Worm (Caenorhabditis elegans): ENCODE results near the gene K02D10.4.

- TF ChIP-seq F13H6.1 (tag; optimal IDR thresholded peaks at IDR 0.05) (no peak), unc-62 (GFP tag; optimal IDR thresholded peaks at IDR 0.05) (no peak)
Observed at ce11 chrIII:8763111-8763510, 16.7 kb downstream of the K02D10.4 start.
